Worm (Caenorhabditis elegans): Measurements from ENCODE around the gene E04F6.4.
A peak's percentile ranks its signal among the peaks of the same experiment; 100 is the strongest.

E04F6.4 gene

DNA sequence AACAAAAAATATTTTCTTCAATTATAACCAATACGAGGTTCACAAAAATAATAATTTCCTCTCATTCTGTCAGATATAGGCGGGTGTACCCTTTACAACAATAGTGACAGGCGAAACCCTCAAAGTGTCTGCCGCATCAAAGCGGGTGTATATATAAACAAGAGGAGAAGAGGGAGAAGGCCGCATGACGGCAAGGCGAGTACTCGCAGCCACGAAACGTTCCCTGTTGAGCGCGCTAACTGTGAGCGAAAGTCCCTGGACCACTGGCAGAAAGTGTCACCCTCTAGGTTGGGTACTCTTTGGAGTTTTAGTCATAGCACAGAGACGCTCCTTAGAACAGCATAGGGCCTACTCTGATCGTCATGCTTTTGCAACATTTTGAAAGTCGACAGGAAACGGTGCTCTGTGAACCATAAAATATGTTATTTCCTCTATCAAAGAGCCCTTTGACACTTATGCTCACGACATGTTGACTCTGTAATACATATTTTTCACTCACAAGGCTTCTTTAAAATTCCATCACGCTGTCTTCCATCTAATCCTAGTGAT lies 10.9 kb downstream of the E04F6.4 start, which contains the start of gene pcrg-1 (continued):
- TF ChIP-seq nhr-19 (GFP tag; conservative IDR thresholded peaks at IDR 0.05), result peak; percentile 93
- no peak for TF ChIP-seq lin-15B (tag; optimal IDR thresholded peaks at IDR 0.05)
- peak; percentile 64 for TF ChIP-seq lin-13 (GFP tag; optimal IDR thresholded peaks at IDR 0.05)
- peak; percentile 51 for TF ChIP-seq pax-3 (tag; optimal IDR thresholded peaks at IDR 0.05)
- TF ChIP-seq nhr-76 (tag; optimal IDR thresholded peaks at IDR 0.05), result peak; percentile 51
- 0 out of 2 replicates have a peak, but pooled peaks have one; percentile 9 for TF ChIP-seq unc-98 (GFP tag; IDR thresholded peaks at IDR 0.05)
- TF ChIP-seq nhr-12 (tag; optimal IDR thresholded peaks at IDR 0.05), result no peak
- TF ChIP-seq C04F5.9 (tag; optimal IDR thresholded peaks at IDR 0.05), result peak; percentile 59
- TF ChIP-seq blmp-1 (tag; optimal IDR thresholded peaks at IDR 0.05), result peak; percentile 7
- no peak for TF ChIP-seq egl-27 (tag; optimal IDR thresholded peaks at IDR 0.05)
- peak; percentile 73 for TF ChIP-seq zip-4 (GFP tag; optimal IDR thresholded peaks at IDR 0.05)
- peak; percentile 72 for TF ChIP-seq mab-9 (GFP tag; IDR thresholded peaks at IDR 0.05)
- TF ChIP-seq efl-1 (optimal IDR thresholded peaks at IDR 0.05), result peak; percentile 58 to 75
- peak; percentile 58 to 97 for TF ChIP-seq efl-1 (GFP tag; optimal IDR thresholded peaks at IDR 0.05 in 1 of 2)
- peak; percentile 53 to 72 for TF ChIP-seq lin-35 (GFP tag; optimal IDR thresholded peaks at IDR 0.05)
- peak; percentile 24 for TF ChIP-seq unc-130 (tag; optimal IDR thresholded peaks at IDR 0.05)
- no peak for TF ChIP-seq nhr-28 (tag; optimal IDR thresholded peaks at IDR 0.05)
- TF ChIP-seq skn-1 (tag; optimal IDR thresholded peaks at IDR 0.05), result no peak
- TF ChIP-seq swsn-7 (tag; optimal IDR thresholded peaks at IDR 0.05), result peak; percentile 86
- TF ChIP-seq mep-1 (tag; optimal IDR thresholded peaks at IDR 0.05), result peak; percentile 74
- TF ChIP-seq fkh-10 (GFP tag; optimal IDR thresholded peaks at IDR 0.05), result no peak
- peak; percentile 23 for TF ChIP-seq egl-13 (tag; optimal IDR thresholded peaks at IDR 0.05)
- TF ChIP-seq ets-5 (GFP tag; IDR thresholded peaks at IDR 0.05), result no peak
- TF ChIP-seq nhr-71 (tag; optimal IDR thresholded peaks at IDR 0.05), result peak; percentile 89
- peak; percentile 82 for TF ChIP-seq snu-23 (GFP tag; optimal IDR thresholded peaks at IDR 0.05)
- no peak for TF ChIP-seq hlh-4 (tag; optimal IDR thresholded peaks at IDR 0.05)
- peak in 1 of 2 experiments; percentile 76 for TF ChIP-seq ztf-11 (tag; optimal IDR thresholded peaks at IDR 0.05)
- no peak for TF ChIP-seq ceh-90 (tag; optimal IDR thresholded peaks at IDR 0.05)
- TF ChIP-seq aha-1 (tag; optimal IDR thresholded peaks at IDR 0.05), result no peak
- no peak for TF ChIP-seq alr-1 (tag; optimal IDR thresholded peaks at IDR 0.05; ENCODE audit: borderline replicate concordance)
- TF ChIP-seq fkh-4 (tag; optimal IDR thresholded peaks at IDR 0.05; ENCODE audit: borderline replicate concordance), result no peak
- TF ChIP-seq C16A3.4 (tag; optimal IDR thresholded peaks at IDR 0.05), result peak; percentile 73

DNA sequence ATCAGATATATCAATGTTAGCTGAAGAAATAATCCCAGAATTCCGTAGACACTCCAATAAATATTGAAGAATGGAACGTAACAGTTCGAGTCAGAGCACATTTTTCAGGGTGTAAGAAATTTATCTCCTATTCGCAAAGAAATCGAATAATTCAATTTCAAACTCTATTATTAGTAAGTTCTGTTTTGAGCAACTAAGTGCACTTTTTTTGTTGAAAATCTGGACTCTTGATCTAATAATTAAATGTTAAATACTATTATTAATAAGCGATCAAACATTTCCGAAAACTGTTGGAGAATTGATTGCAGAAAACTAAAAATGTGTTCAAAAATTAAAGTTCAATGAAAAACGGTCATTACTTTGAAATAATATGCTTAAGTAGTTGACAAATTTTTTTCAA lies 13.9 kb downstream of the E04F6.4 start, which contains the start of gene srd-56:
Gene srd-56, minus strand, starts transcription at position 101 of the 400 bp plus-strand sequence.
- TF ChIP-seq ets-5 (GFP tag; IDR thresholded peaks at IDR 0.05), result no peak

- no peak for TF ChIP-seq mdl-1 (tag; optimal IDR thresholded peaks at IDR 0.05)
- no peak for TF ChIP-seq nhr-11 (tag; optimal IDR thresholded peaks at IDR 0.05)
- no peak for TF ChIP-seq mef-2 (tag; optimal IDR thresholded peaks at IDR 0.05)
- no peak for TF ChIP-seq dsc-1 (tag; optimal IDR thresholded peaks at IDR 0.05)
- no peak for TF ChIP-seq mep-1 (tag; optimal IDR thresholded peaks at IDR 0.05)
- TF ChIP-seq sptf-1 (tag; optimal IDR thresholded peaks at IDR 0.05), result no peak
- no peak for TF ChIP-seq lin-39 (tag; optimal IDR thresholded peaks at IDR 0.05)
- TF ChIP-seq nhr-71 (tag; optimal IDR thresholded peaks at IDR 0.05), result no peak
- no peak for TF ChIP-seq fos-1 (tag; optimal IDR thresholded peaks at IDR 0.05)
- TF ChIP-seq ztf-11 (tag; optimal IDR thresholded peaks at IDR 0.05), result no peak
- TF ChIP-seq C16A3.4 (tag; optimal IDR thresholded peaks at IDR 0.05), result no peak
- no peak for TF ChIP-seq fkh-4 (tag; optimal IDR thresholded peaks at IDR 0.05; ENCODE audit: borderline replicate concordance)
- no peak for TF ChIP-seq egl-13 (tag; optimal IDR thresholded peaks at IDR 0.05)
- no peak for TF ChIP-seq hlh-4 (tag; optimal IDR thresholded peaks at IDR 0.05)
- no peak for TF ChIP-seq nhr-28 (tag; optimal IDR thresholded peaks at IDR 0.05)
- TF ChIP-seq nhr-20 (tag; optimal IDR thresholded peaks at IDR 0.05), result no peak
- no peak for TF ChIP-seq ztf-4 (tag; optimal IDR thresholded peaks at IDR 0.05)
- TF ChIP-seq C04F5.9 (tag; optimal IDR thresholded peaks at IDR 0.05), result no peak
These were observed 15.7 kb downstream of the E04F6.4 start, which contains the start of gene srd-58 for ce11 chrII:7204951-7205350. Gene srd-58, minus strand, starts transcription at chrII:7205051.
